Fruit fly (Drosophila melanogaster) whole organism, embryonic: Measurements from ENCODE around the gene CG33510.

Experiments used
- Bdp1 ChIP-seq: fragments of 200-800 bp; sonication (Bioruptor generic); optimal IDR thresholded peaks from 3 replicates; lab custom pipeline; 2016; ENCODE audit warnings: missing biosample characterization, missing genetic modification characterization
- CG1024 ChIP-seq: fragments of 200-800 bp; sonication (Bioruptor generic); IDR thresholded peaks from 2 replicates; pipeline ENCODE4 v1.3.6; 2022; ENCODE audit warnings: missing biosample characterization, missing genetic modification characterization
- CG12391 ChIP-seq: fragments of 200-800 bp; sonication (Bioruptor generic); optimal IDR thresholded peaks from 3 replicates; lab custom pipeline; 2018; ENCODE audit warnings: missing biosample characterization, mild to moderate bottlenecking, missing genetic modification characterization, moderate library complexity
- CG13287 ChIP-seq: fragments of 200-800 bp; sonication (Bioruptor generic); IDR thresholded peaks from 2 replicates; pipeline ENCODE4 v1.3.6; 2022; ENCODE audit warnings: missing biosample characterization, missing genetic modification characterization; ENCODE audit not compliant: partially characterized antibody
- CG16779 ChIP-seq: fragments of 200-800 bp; sonication (Bioruptor generic); IDR thresholded peaks from 2 replicates; pipeline ENCODE4 v1.3.6; 2022; ENCODE audit warnings: missing biosample characterization, missing genetic modification characterization
- CG17186 ChIP-seq: fragments of 200-800 bp; sonication (Bioruptor generic); optimal IDR thresholded peaks from 3 replicates; lab custom pipeline; 2017; ENCODE audit warnings: missing biosample characterization, missing genetic modification reagents, missing genetic modification characterization
- CG17385 ChIP-seq: fragments of 200-800 bp; sonication (Bioruptor generic); optimal IDR thresholded peaks from 3 replicates; lab custom pipeline; 2018; ENCODE audit warnings: missing biosample characterization, mild to moderate bottlenecking, missing genetic modification characterization
- CG2129 ChIP-seq: fragments of 200-800 bp; sonication (Bioruptor generic); IDR thresholded peaks from 2 replicates; pipeline ENCODE4 v1.3.6; 2022; ENCODE audit warnings: missing biosample characterization, missing genetic modification characterization; ENCODE audit not compliant: partially characterized antibody
- CG2678 ChIP-seq: fragments of 200-800 bp; sonication (Bioruptor generic); optimal IDR thresholded peaks from 3 replicates; lab custom pipeline; 2019; ENCODE audit warnings: missing biosample characterization, mild to moderate bottlenecking, missing genetic modification characterization, moderate library complexity
- CG31224 ChIP-seq: fragments of 200-800 bp; sonication (Bioruptor generic); IDR thresholded peaks from 2 replicates; pipeline ENCODE4 v1.3.6; 2022; ENCODE audit warnings: missing biosample characterization, missing genetic modification characterization
- CG31441 ChIP-seq: fragments of 200-800 bp; sonication (Bioruptor generic); IDR thresholded peaks from 2 replicates; pipeline ENCODE4 v1.3.6; 2022; ENCODE audit warnings: missing biosample characterization, missing genetic modification characterization
- CG4360 ChIP-seq: fragments of 200-800 bp; sonication (Bioruptor generic); IDR thresholded peaks from 2 replicates; pipeline ENCODE4 v1.3.6; 2022; ENCODE audit warnings: missing biosample characterization, missing genetic modification characterization
- CG4730 ChIP-seq: fragments of 200-800 bp; sonication (Bioruptor generic); IDR thresholded peaks from 2 replicates; pipeline ENCODE4 v1.3.6; 2022; ENCODE audit warnings: missing biosample characterization, missing genetic modification characterization
- CG7372 ChIP-seq: fragments of 200-800 bp; sonication (Bioruptor generic); IDR thresholded peaks from 2 replicates; pipeline ENCODE4 v1.3.6; 2022; ENCODE audit warnings: missing biosample characterization, missing genetic modification characterization
- CG7839 ChIP-seq: fragments of 200-800 bp; sonication (Bioruptor generic); optimal IDR thresholded peaks from 3 replicates; lab custom pipeline; 2018; ENCODE audit warnings: missing biosample characterization, mild to moderate bottlenecking, missing genetic modification characterization, moderate library complexity
- CG7987 ChIP-seq: fragments of 200-800 bp; sonication (Bioruptor generic); optimal IDR thresholded peaks from 2 replicates; lab custom pipeline; 2018; ENCODE audit warnings: missing biosample characterization, mild to moderate bottlenecking, missing genetic modification characterization, moderate library complexity
- CG8089 ChIP-seq: fragments of 200-800 bp; sonication (Bioruptor generic); optimal IDR thresholded peaks from 3 replicates; lab custom pipeline; 2016; ENCODE audit warnings: missing biosample characterization, missing genetic modification characterization
- CG8290 ChIP-seq, 3 experiments: fragments of 200-800 bp; sonication (Bioruptor generic); optimal IDR thresholded peaks; 2 replicates each; lab custom pipeline; 2016 to 2019; ENCODE audit warnings: missing biosample characterization in 3 of 3, missing genetic modification characterization in 3 of 3, mild to moderate bottlenecking in 2 of 3, moderate library complexity in 1 of 3
- CG8765 ChIP-seq: fragments of 200-800 bp; sonication (Bioruptor generic); IDR thresholded peaks from 2 replicates; pipeline ENCODE4 v1.3.6; 2022; ENCODE audit warnings: missing biosample characterization, missing genetic modification characterization
- CG9727 ChIP-seq: fragments of 200-800 bp; sonication (Bioruptor generic); optimal IDR thresholded peaks from 3 replicates; lab custom pipeline; 2017; ENCODE audit warnings: missing biosample characterization, mild to moderate bottlenecking, missing genetic modification characterization
- Dll ChIP-seq: fragments of 200-800 bp; sonication (Bioruptor generic); IDR thresholded peaks from 4 replicates; pipeline ENCODE4 v1.3.6; 2022; ENCODE audit warnings: missing biosample characterization, missing genetic modification characterization; ENCODE audit not compliant: partially characterized antibody
- MESR4 ChIP-seq: fragments of 200-800 bp; sonication (Bioruptor generic); optimal IDR thresholded peaks from 2 replicates; lab custom pipeline; 2018; ENCODE audit warnings: missing biosample characterization, mild to moderate bottlenecking, missing genetic modification characterization, moderate library complexity
- NFAT ChIP-seq: fragments of 200-800 bp; sonication (Bioruptor generic); IDR thresholded peaks from 2 replicates; pipeline ENCODE4 v1.3.6; 2022; ENCODE audit warnings: missing biosample characterization, missing genetic modification characterization
- Pdp1 ChIP-seq, 2 experiments: fragments of 200-800 bp; sonication (Bioruptor generic); optimal IDR thresholded peaks; 3 replicates each; lab custom pipeline; 2016; ENCODE audit warnings: missing biosample characterization in 2 of 2, missing genetic modification characterization in 2 of 2, mild to moderate bottlenecking in 1 of 2, moderate library complexity in 1 of 2
- Ravus ChIP-seq: fragments of 200-800 bp; sonication (Bioruptor generic); IDR thresholded peaks from 2 replicates; pipeline ENCODE4 v1.3.6; 2022; ENCODE audit warnings: missing biosample characterization, missing genetic modification characterization
- Ssrp ChIP-seq: fragments of 200-800 bp; sonication (Bioruptor generic); optimal IDR thresholded peaks from 2 replicates; lab custom pipeline; 2018; ENCODE audit warnings: missing biosample characterization, mild to moderate bottlenecking, missing genetic modification characterization, moderate library complexity
- Stat92E ChIP-seq, 3 experiments: fragments of >200 bp in 2 of 3; fragments of 200-800 bp in 1 of 3; sonication (Bioruptor generic) in 1 of 3; optimal IDR thresholded peaks; 2 replicates each; lab custom pipeline; 2017 to 2019; ENCODE audit warnings: missing biosample characterization in 3 of 3, missing genetic modification characterization in 3 of 3, mild to moderate bottlenecking in 1 of 3, moderate library complexity in 1 of 3
- Vsx1 ChIP-seq: fragments of 200-800 bp; sonication (Bioruptor generic); optimal IDR thresholded peaks from 2 replicates; lab custom pipeline; 2017; ENCODE audit warnings: missing biosample characterization, mild to moderate bottlenecking, missing genetic modification characterization, missing genetic modification reagents
- bigmax ChIP-seq: fragments of 200-800 bp; sonication (Bioruptor generic); optimal IDR thresholded peaks from 2 replicates; lab custom pipeline; 2018; ENCODE audit warnings: missing biosample characterization, mild to moderate bottlenecking, missing genetic modification characterization
- bsh ChIP-seq, 2 experiments: fragments of 200-800 bp; sonication (Bioruptor generic); optimal IDR thresholded peaks; 2 replicates each; lab custom pipeline; 2017 to 2018; ENCODE audit warnings: mild to moderate bottlenecking in 2 of 2, missing biosample characterization in 2 of 2, missing genetic modification characterization in 2 of 2, moderate library complexity in 1 of 2
- btn ChIP-seq: fragments of 200-800 bp; sonication (Bioruptor generic); optimal IDR thresholded peaks from 2 replicates; lab custom pipeline; 2016; ENCODE audit warnings: missing biosample characterization, missing genetic modification characterization
- dysf ChIP-seq: fragments of 200-800 bp; sonication (Bioruptor generic); IDR thresholded peaks from 3 replicates; pipeline ENCODE4 v1.3.6; 2022; ENCODE audit warnings: missing biosample characterization, missing genetic modification characterization
- esg ChIP-seq: fragments of 200-800 bp; sonication (Bioruptor generic); conservative IDR thresholded peaks from 2 replicates; pipeline ENCODE4 v1.3.6; 2022; ENCODE audit warnings: missing biosample characterization, missing genetic modification characterization
- hb ChIP-seq: fragments of 200-800 bp; sonication (Bioruptor generic); IDR thresholded peaks from 3 replicates; pipeline ENCODE4 v1.3.6; 2022; ENCODE audit warnings: missing biosample characterization, missing genetic modification characterization; ENCODE audit not compliant: partially characterized antibody
- kay ChIP-seq: fragments of 200-800 bp; sonication (Bioruptor generic); optimal IDR thresholded peaks from 2 replicates; lab custom pipeline; 2016; ENCODE audit warnings: missing biosample characterization, missing genetic modification characterization
- lilli ChIP-seq: fragments of 200-800 bp; sonication (Bioruptor generic); optimal IDR thresholded peaks from 3 replicates; lab custom pipeline; 2016; ENCODE audit warnings: missing biosample characterization, missing genetic modification characterization
- lov ChIP-seq, 2 experiments: fragments of 200-800 bp in 1 of 2; fragments of >200 bp in 1 of 2; sonication (Bioruptor generic) in 1 of 2; IDR thresholded peaks in 1 of 2; optimal IDR thresholded peaks in 1 of 2; 2 replicates in 1 of 2; 3 replicates in 1 of 2; pipeline versions ENCODE4 v1.3.6 to Lab custom; 2017 to 2022; ENCODE audit warnings: missing biosample characterization in 1 of 2, missing genetic modification characterization in 1 of 2
- otp ChIP-seq: fragments of 200-800 bp; sonication (Bioruptor generic); IDR thresholded peaks from 3 replicates; pipeline ENCODE4, ENCODE4 v1.3.6; 2022; ENCODE audit warnings: missing biosample characterization, missing genetic modification characterization
- phol ChIP-seq: fragments of 200-800 bp; sonication (Bioruptor generic); optimal IDR thresholded peaks from 3 replicates; lab custom pipeline; 2018; ENCODE audit warnings: missing biosample characterization, mild to moderate bottlenecking, missing genetic modification characterization, moderate library complexity
- repo ChIP-seq: fragments of 200-800 bp; sonication (Bioruptor generic); optimal IDR thresholded peaks from 2 replicates; lab custom pipeline; 2016; ENCODE audit warnings: missing biosample characterization, missing genetic modification characterization
- sc ChIP-seq, 3 experiments: fragments of >200 bp in 2 of 3; fragments of 200-800 bp in 1 of 3; sonication (Bioruptor generic) in 1 of 3; optimal IDR thresholded peaks; 2 replicates in 2 of 3; 3 replicates in 1 of 3; lab custom pipeline; 2017; ENCODE audit warnings: mild to moderate bottlenecking in 1 of 3, missing biosample characterization in 1 of 3, missing genetic modification characterization in 1 of 3, missing genetic modification reagents in 1 of 3
- seq ChIP-seq: fragments of 200-800 bp; sonication (Bioruptor generic); IDR thresholded peaks from 2 replicates; pipeline ENCODE4 v1.3.6; 2022; ENCODE audit warnings: missing biosample characterization, missing genetic modification characterization
- sim ChIP-seq: fragments of 200-800 bp; sonication (Bioruptor generic); IDR thresholded peaks from 2 replicates; pipeline ENCODE4 v1.3.6; 2022; ENCODE audit warnings: missing biosample characterization, missing genetic modification characterization
- toy ChIP-seq: fragments of 200-800 bp; sonication (Bioruptor generic); IDR thresholded peaks from 2 replicates; pipeline ENCODE4 v1.3.6; 2022; ENCODE audit warnings: missing biosample characterization, missing genetic modification characterization
- tx ChIP-seq: fragments of 200-800 bp; sonication (Bioruptor generic); optimal IDR thresholded peaks from 2 replicates; lab custom pipeline; 2016; ENCODE audit warnings: missing biosample characterization, missing genetic modification characterization
- wor ChIP-seq: fragments of 200-800 bp; sonication (Bioruptor generic); IDR thresholded peaks from 2 replicates; pipeline ENCODE4 v1.3.6; 2022; ENCODE audit warnings: missing biosample characterization, missing genetic modification characterization
- yki ChIP-seq: fragments of >200 bp; optimal IDR thresholded peaks from 3 replicates; lab custom pipeline; 2018

CG33510 gene

dm6 chr2L:21051873-21052736 is 32.0 kb downstream of the CG33510 start, which contains the start of gene CG42238 (continued):
- TF ChIP-seq CG4360 (GFP tag; lab: Robert Waterston, UW) (peak; percentile 13; the same call in 1 of the 2 replicates), sim (GFP tag; lab: Robert Waterston, UW) (no peak), lilli (GFP tag; lab: Kevin White, UChicago) (no peak), Ravus (GFP tag; lab: Robert Waterston, UW) (no peak), CG13287 (peak; percentile 47; the same call in 1 of the 2 replicates), Bdp1 (GFP tag; lab: Kevin White, UChicago) (no peak), wor (GFP tag; lab: Robert Waterston, UW) (no peak), Stat92E (GFP tag; optimal IDR thresholded peaks at IDR 0.05; lab: Kevin White, UChicago) (no peak), CG17385 (no peak), lov (optimal IDR thresholded peaks at IDR 0.05; lab: Kevin White, UChicago) (no peak), lov (GFP tag; IDR thresholded peaks at IDR 0.05; lab: Robert Waterston, UW) (0 out of 3 replicates have a peak, but pooled peaks have one; percentile 50), repo (GFP tag; lab: Kevin White, UChicago) (peak; percentile 1), CG31441 (no peak), bsh (GFP tag; optimal IDR thresholded peaks at IDR 0.05; lab: Kevin White, UChicago) (no peak), CG4730 (GFP tag; lab: Robert Waterston, UW) (no peak), phol (tag; lab: Kevin White, UChicago) (peak; percentile 33), CG17186 (GFP tag; lab: Kevin White, UChicago) (peak; percentile 36), CG12391 (tag; lab: Kevin White, UChicago) (no peak), CG8765 (GFP tag; lab: Robert Waterston, UW) (no peak), CG8089 (GFP tag; lab: Kevin White, UChicago) (peak; percentile 26), dysf (GFP tag; lab: Robert Waterston, UW) (no peak), CG31224 (GFP tag; lab: Robert Waterston, UW) (no peak), MESR4 (no peak), Vsx1 (no peak), Pdp1 (GFP tag; optimal IDR thresholded peaks at IDR 0.05; lab: Kevin White, UChicago) (peak; percentile 3 to 10), CG2129 (GFP tag; lab: Robert Waterston, UW) (no peak), Ssrp (peak; percentile 17), Dll (GFP tag; lab: Robert Waterston, UW) (no peak), btn (no peak), CG8290 (GFP tag; optimal IDR thresholded peaks at IDR 0.05; lab: Kevin White, UChicago) (peak; percentile 30), CG8290 (tag; optimal IDR thresholded peaks at IDR 0.05; lab: Kevin White, UChicago) (peak; percentile 6 to 74), NFAT (GFP tag; lab: Robert Waterston, UW) (no peak; the same call in 1 of the 2 replicates), CG7372 (GFP tag; lab: Robert Waterston, UW) (no peak), otp (GFP tag; lab: Robert Waterston, UW) (peak; percentile 22; the same call in 1 of the 3 replicates), CG7987 (GFP tag; lab: Kevin White, UChicago) (peak; percentile 28), CG2678 (tag; lab: Kevin White, UChicago) (no peak), hb (GFP tag; lab: Robert Waterston, UW) (no peak), tx (GFP tag; lab: Kevin White, UChicago) (no peak), bigmax (GFP tag; lab: Kevin White, UChicago) (no peak), esg (GFP tag; lab: Robert Waterston, UW) (no peak), yki (lab: Kevin White, UChicago) (no peak), kay (GFP tag; lab: Kevin White, UChicago) (no peak), toy (GFP tag; lab: Robert Waterston, UW) (no peak), CG7839 (tag; lab: Kevin White, UChicago) (no peak), CG9727 (GFP tag; lab: Kevin White, UChicago) (no peak), seq (no peak), sc (optimal IDR thresholded peaks at IDR 0.05; lab: Kevin White, UChicago) (no peak), sc (GFP tag; optimal IDR thresholded peaks at IDR 0.05; lab: Kevin White, UChicago) (no peak), CG1024 (GFP tag; lab: Robert Waterston, UW) (peak; percentile 34; the same call in 1 of the 2 replicates), CG16779 (GFP tag; lab: Robert Waterston, UW) (0 out of 2 replicates have a peak, but pooled peaks have one; percentile 38)
